Fruit fly (Drosophila melanogaster): ENCODE data around the gene CG1737.
A peak's percentile ranks its signal among the peaks of the same experiment; 100 is the strongest.

The CG1737 gene

dm6 chrX:11389494-11390447 lies 39.4 kb downstream of the CG1737 start (continued):
- no peak for TF ChIP-seq CG3065 (GFP tag; optimal IDR thresholded peaks at IDR 0.05)
- TF ChIP-seq Dip3 (GFP tag; optimal IDR thresholded peaks at IDR 0.05), result no peak
- TF ChIP-seq Fer1 (GFP tag; optimal IDR thresholded peaks at IDR 0.05), result peak; percentile 10
- peak; percentile 57; the same call in 1 of the 2 replicates for TF ChIP-seq amos (GFP tag; IDR thresholded peaks at IDR 0.05; ENCODE audit: partially characterized antibody)
- no peak for TF ChIP-seq CG1529 (GFP tag; optimal IDR thresholded peaks at IDR 0.05)
- TF ChIP-seq zf30C (GFP tag; optimal IDR thresholded peaks at IDR 0.05), result no peak
- no peak for TF ChIP-seq Nf-YA (GFP tag; IDR thresholded peaks at IDR 0.05)
- TF ChIP-seq YL-1 (GFP tag; optimal IDR thresholded peaks at IDR 0.05), result no peak
- TF ChIP-seq kay (GFP tag; optimal IDR thresholded peaks at IDR 0.05), result no peak
- no peak for TF ChIP-seq Ravus (GFP tag; IDR thresholded peaks at IDR 0.05)
- peak in 1 of 2 experiments; percentile 43 for TF ChIP-seq bsh (GFP tag; optimal IDR thresholded peaks at IDR 0.05)
- TF ChIP-seq Tbp (GFP tag; optimal IDR thresholded peaks at IDR 0.05), result no peak
- TF ChIP-seq CG11456 (GFP tag; IDR thresholded peaks at IDR 0.05), result no peak
- TF ChIP-seq pum (GFP tag; optimal IDR thresholded peaks at IDR 0.05), result no peak
- no peak for TF ChIP-seq Hr3 (GFP tag; optimal IDR thresholded peaks at IDR 0.05)
- no peak for TF ChIP-seq Fer3 (tag; optimal IDR thresholded peaks at IDR 0.05)
- TF ChIP-seq CG8765 (GFP tag; IDR thresholded peaks at IDR 0.05), result no peak
- no peak for TF ChIP-seq CG14667 (GFP tag; IDR thresholded peaks at IDR 0.05)
- TF ChIP-seq odd (GFP tag; optimal IDR thresholded peaks at IDR 0.05), result no peak
- no peak for TF ChIP-seq br (optimal IDR thresholded peaks at IDR 0.05)
- TF ChIP-seq CG9437 (GFP tag; optimal IDR thresholded peaks at IDR 0.05), result no peak
- no peak for TF ChIP-seq C15 (GFP tag; IDR thresholded peaks at IDR 0.05)
- TF ChIP-seq sim (GFP tag; IDR thresholded peaks at IDR 0.05), result no peak
- TF ChIP-seq ash1 (GFP tag; optimal IDR thresholded peaks at IDR 0.05), result no peak
- TF ChIP-seq Blimp-1 (GFP tag; optimal IDR thresholded peaks at IDR 0.05), result no peak
- TF ChIP-seq BtbVII (GFP tag; optimal IDR thresholded peaks at IDR 0.05), result peak; percentile 25
- no peak for TF ChIP-seq CG10462 (GFP tag; optimal IDR thresholded peaks at IDR 0.05)
- no peak for TF ChIP-seq mirr (GFP tag; optimal IDR thresholded peaks at IDR 0.05)
- TF ChIP-seq Asciz (GFP tag; optimal IDR thresholded peaks at IDR 0.05), result peak; percentile 1
- no peak for TF ChIP-seq CG9876 (GFP tag; optimal IDR thresholded peaks at IDR 0.05)
- TF ChIP-seq Side (GFP tag; optimal IDR thresholded peaks at IDR 0.05), result no peak
- TF ChIP-seq gt (GFP tag; IDR thresholded peaks at IDR 0.05), result no peak
- no peak for TF ChIP-seq CG3995 (GFP tag; optimal IDR thresholded peaks at IDR 0.05)
- no peak for TF ChIP-seq CG12744 (GFP tag; optimal IDR thresholded peaks at IDR 0.05)
- TF ChIP-seq B-H1 (GFP tag; IDR thresholded peaks at IDR 0.05), result no peak
- no peak for TF ChIP-seq CG11247 (GFP tag; IDR thresholded peaks at IDR 0.05)
- TF ChIP-seq Dek (tag; optimal IDR thresholded peaks at IDR 0.05), result no peak
- TF ChIP-seq sd (tag; optimal IDR thresholded peaks at IDR 0.05), result peak; percentile 12
- TF ChIP-seq twi (tag; optimal IDR thresholded peaks at IDR 0.05), result no peak
- no peak for TF ChIP-seq Usf (GFP tag; optimal IDR thresholded peaks at IDR 0.05)
- no peak for TF ChIP-seq Atf3 (GFP tag; optimal IDR thresholded peaks at IDR 0.05)
- peak; percentile 16 for TF ChIP-seq CG5180 (GFP tag; optimal IDR thresholded peaks at IDR 0.05)
- TF ChIP-seq CG17829 (tag; optimal IDR thresholded peaks at IDR 0.05), result no peak
- TF ChIP-seq ab (GFP tag; optimal IDR thresholded peaks at IDR 0.05), result no peak
- TF ChIP-seq Dip2 (GFP tag; IDR thresholded peaks at IDR 0.05), result no peak
- TF ChIP-seq CG11093 (GFP tag; IDR thresholded peaks at IDR 0.05), result no peak
- TF ChIP-seq CG16779 (GFP tag; IDR thresholded peaks at IDR 0.05), result no peak
- no peak for TF ChIP-seq CG31365 (tag; optimal IDR thresholded peaks at IDR 0.05)
- no peak for TF ChIP-seq al (GFP tag; IDR thresholded peaks at IDR 0.05)
- no peak for TF ChIP-seq Gsc (GFP tag; IDR thresholded peaks at IDR 0.05)
- no peak for TF ChIP-seq ERR (GFP tag; optimal IDR thresholded peaks at IDR 0.05)
